Worm (Caenorhabditis elegans) whole organism, early embryonic: ENCODE data around the gene atln-1.

Source experiments
- B0310.2 ChIP-seq: sonication (generic microtip); optimal IDR thresholded peaks from 2 replicates; lab custom pipeline; 2016; ENCODE audit warnings: mild to moderate bottlenecking, missing genetic modification characterization, missing compliant biosample characterization
- F13C5.2 ChIP-seq: sonication (generic microtip); optimal IDR thresholded peaks from 2 replicates; lab custom pipeline; 2017; ENCODE audit warnings: mild to moderate bottlenecking, missing genetic modification characterization, inconsistent platforms, missing compliant biosample characterization
- aly-1 ChIP-seq: sonication (generic microtip); optimal IDR thresholded peaks from 2 replicates; lab custom pipeline; 2016; ENCODE audit warnings: missing genetic modification characterization, missing compliant biosample characterization
- ama-1 ChIP-seq: fragments of 150-350 bp; optimal IDR thresholded peaks from 2 replicates; lab custom pipeline; 2014
- ceh-13 ChIP-seq: fragments of 200-800 bp; sonication (Bioruptor generic); optimal IDR thresholded peaks from 2 replicates; lab custom pipeline; 2018; ENCODE audit warnings: mild to moderate bottlenecking, missing genetic modification characterization, missing compliant biosample characterization
- ceh-36 ChIP-seq: sonication (generic microtip); optimal IDR thresholded peaks from 2 replicates; lab custom pipeline; 2016; ENCODE audit warnings: missing genetic modification characterization, inconsistent platforms, missing compliant biosample characterization
- ets-7 ChIP-seq: sonication (generic microtip); optimal IDR thresholded peaks from 2 replicates; lab custom pipeline; 2016; ENCODE audit warnings: missing genotype, missing genetic modification characterization, missing compliant biosample characterization
- flt-1 ChIP-seq: fragments of 200-800 bp; sonication (Bioruptor generic); IDR thresholded peaks from 2 replicates; pipeline ENCODE4 v1.3.6; 2022; ENCODE audit warnings: missing genetic modification characterization, missing compliant biosample characterization
- hmbx-1 ChIP-seq: sonication (generic microtip); optimal IDR thresholded peaks from 2 replicates; lab custom pipeline; 2016; ENCODE audit warnings: mild to moderate bottlenecking, missing genetic modification characterization, missing compliant biosample characterization
- hmg-4 ChIP-seq: fragments of 200-800 bp; sonication (Bioruptor generic); optimal IDR thresholded peaks from 2 replicates; lab custom pipeline; 2018; ENCODE audit warnings: mild to moderate bottlenecking, missing genetic modification characterization, missing compliant biosample characterization
- hnd-1 ChIP-seq: sonication (generic microtip); optimal IDR thresholded peaks from 2 replicates; lab custom pipeline; 2016; ENCODE audit warnings: missing genetic modification characterization, missing compliant biosample characterization
- pes-1 ChIP-seq: fragments of 200-800 bp; sonication (Bioruptor generic); IDR thresholded peaks from 2 replicates; pipeline ENCODE4 v1.3.6; 2022; ENCODE audit warnings: missing genetic modification reagents, missing genetic modification characterization, missing compliant biosample characterization
- scrt-1 ChIP-seq: fragments of 200-800 bp; sonication (Bioruptor generic); IDR thresholded peaks from 2 replicates; pipeline ENCODE4 v1.3.6; 2022; ENCODE audit warnings: missing genetic modification characterization, missing compliant biosample characterization
- sea-1 ChIP-seq: fragments of 200-800 bp; sonication (Bioruptor generic); conservative IDR thresholded peaks from 2 replicates; pipeline ENCODE4 v1.3.6; 2022; ENCODE audit warnings: missing genetic modification characterization, missing compliant biosample characterization
- tbx-11 ChIP-seq: fragments of 200-800 bp; sonication (Bioruptor generic); IDR thresholded peaks from 2 replicates; pipeline ENCODE4 v1.3.6; 2022; ENCODE audit warnings: missing genetic modification characterization, missing compliant biosample characterization
- tbx-37 ChIP-seq: fragments of 200-800 bp; sonication (Bioruptor generic); conservative IDR thresholded peaks from 2 replicates; pipeline ENCODE4 v1.3.6; 2022; ENCODE audit warnings: missing genetic modification reagents, missing genetic modification characterization, missing compliant biosample characterization
- tra-4 ChIP-seq: sonication (generic microtip); optimal IDR thresholded peaks from 2 replicates; lab custom pipeline; 2017; ENCODE audit warnings: missing genetic modification characterization, missing compliant biosample characterization

Gene atln-1

DNA sequence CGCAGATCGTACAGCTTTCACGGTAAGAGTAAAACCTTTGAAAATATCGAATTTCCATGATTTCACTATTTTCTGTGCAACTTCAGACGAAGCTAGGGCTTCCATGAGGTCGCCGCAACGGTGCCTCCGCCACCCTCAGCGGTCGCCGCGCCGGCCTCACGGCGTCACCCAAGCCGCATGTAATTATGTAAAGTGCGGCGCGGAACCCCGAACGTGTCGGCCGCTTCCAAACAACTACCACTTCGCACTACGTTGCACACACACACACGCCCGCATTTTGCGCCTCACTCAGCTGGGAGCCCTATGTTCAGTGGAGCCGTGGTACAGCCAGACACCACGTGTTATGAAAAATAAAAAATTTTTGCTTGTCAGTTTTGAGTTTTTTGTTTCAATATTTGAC, 28.5 kb downstream of the atln-1 start:
- TF ChIP-seq ceh-13 (GFP tag; lab: Kevin White, UChicago) (no peak), pes-1 (GFP tag; lab: Robert Waterston, UW) (no peak), aly-1 (tag; lab: Kevin White, UChicago) (no peak), sea-1 (GFP tag; lab: Robert Waterston, UW) (no peak), tbx-37 (no peak), ama-1 (lab: Kevin White, UChicago) (no peak), B0310.2 (tag; lab: Kevin White, UChicago) (no peak), ets-7 (tag; lab: Kevin White, UChicago) (no peak), F13C5.2 (tag; lab: Kevin White, UChicago) (no peak), hnd-1 (tag; lab: Kevin White, UChicago) (no peak), hmbx-1 (tag; lab: Kevin White, UChicago) (no peak), scrt-1 (GFP tag; lab: Robert Waterston, UW) (no peak), hmg-4 (no peak)

DNA sequence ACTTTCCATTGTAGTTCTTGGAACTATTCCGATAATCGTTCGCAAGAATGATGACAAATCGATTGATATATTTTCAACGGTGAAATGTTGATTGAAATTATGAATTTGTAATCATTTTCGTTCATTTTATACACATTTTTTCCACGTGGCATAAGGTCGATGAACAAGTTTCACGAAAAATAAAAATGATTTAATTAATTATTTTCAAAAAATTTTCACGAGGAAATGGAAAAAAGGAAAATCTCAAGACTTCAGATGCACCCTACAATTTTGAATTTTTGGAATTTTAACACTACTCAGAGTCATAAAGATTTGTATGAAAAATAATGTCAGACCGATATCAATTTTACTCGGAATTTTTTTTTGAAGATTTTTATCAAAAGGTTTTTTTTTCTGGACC, 31.1 kb downstream of the atln-1 start, which contains the start of gene Y54G2A.13:
Gene Y54G2A.13, minus strand, starts transcription at position 101 of the 400 bp plus-strand sequence.
- TF ChIP-seq ceh-36 (no peak), ets-7 (tag; lab: Kevin White, UChicago) (no peak), sea-1 (GFP tag; lab: Robert Waterston, UW) (no peak), hnd-1 (tag; lab: Kevin White, UChicago) (no peak), tra-4 (no peak), aly-1 (tag; lab: Kevin White, UChicago) (no peak), F13C5.2 (tag; lab: Kevin White, UChicago) (no peak), flt-1 (GFP tag; lab: Robert Waterston, UW) (no peak), hmg-4 (no peak), hmbx-1 (tag; lab: Kevin White, UChicago) (no peak), scrt-1 (GFP tag; lab: Robert Waterston, UW) (no peak), ceh-13 (GFP tag; lab: Kevin White, UChicago) (no peak)

DNA sequence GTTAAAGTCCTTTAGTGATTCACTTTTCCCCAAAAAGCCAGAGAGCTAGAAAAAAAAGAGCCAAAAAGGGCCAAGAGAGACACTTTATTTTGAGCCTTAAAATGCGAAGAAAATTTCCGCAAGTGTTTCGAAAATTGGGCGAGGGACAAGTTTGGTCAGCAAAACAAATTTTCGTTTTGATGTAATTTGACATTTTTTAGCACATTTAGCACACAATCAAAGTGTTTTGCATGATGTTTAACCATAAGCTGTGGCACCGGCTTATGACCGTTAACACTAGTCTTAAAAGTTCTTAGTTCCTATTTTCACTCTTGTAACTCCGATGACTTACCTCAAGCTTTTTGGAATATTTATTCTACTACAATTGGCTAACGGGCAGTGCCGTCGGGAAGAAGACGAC, 31.9 kb downstream of the atln-1 start, which contains the start of gene Y54G2A.37:
Gene Y54G2A.37, plus strand, starts transcription at position 301 of the 400 bp plus-strand sequence.
- TF ChIP-seq F13C5.2 (tag; lab: Kevin White, UChicago) (no peak), ceh-13 (GFP tag; lab: Kevin White, UChicago) (no peak), tbx-37 (no peak)

- TF ChIP-seq ceh-36 (no peak), B0310.2 (tag; lab: Kevin White, UChicago) (no peak), scrt-1 (GFP tag; lab: Robert Waterston, UW) (no peak), hmg-4 (no peak), ama-1 (lab: Kevin White, UChicago) (no peak), flt-1 (GFP tag; lab: Robert Waterston, UW) (no peak), hnd-1 (tag; lab: Kevin White, UChicago) (no peak), F13C5.2 (tag; lab: Kevin White, UChicago) (no peak), pes-1 (GFP tag; lab: Robert Waterston, UW) (no peak), aly-1 (tag; lab: Kevin White, UChicago) (no peak), sea-1 (GFP tag; lab: Robert Waterston, UW) (no peak), ceh-13 (GFP tag; lab: Kevin White, UChicago) (no peak), tbx-11 (GFP tag; lab: Robert Waterston, UW) (no peak), tra-4 (no peak), ets-7 (tag; lab: Kevin White, UChicago) (no peak)
Measured at ce11 chrIV:2823446-2823845, 35.0 kb downstream of the atln-1 start, which contains the start of gene clec-80. Gene clec-80 (plus strand): TSS chrIV:2823746.

DNA sequence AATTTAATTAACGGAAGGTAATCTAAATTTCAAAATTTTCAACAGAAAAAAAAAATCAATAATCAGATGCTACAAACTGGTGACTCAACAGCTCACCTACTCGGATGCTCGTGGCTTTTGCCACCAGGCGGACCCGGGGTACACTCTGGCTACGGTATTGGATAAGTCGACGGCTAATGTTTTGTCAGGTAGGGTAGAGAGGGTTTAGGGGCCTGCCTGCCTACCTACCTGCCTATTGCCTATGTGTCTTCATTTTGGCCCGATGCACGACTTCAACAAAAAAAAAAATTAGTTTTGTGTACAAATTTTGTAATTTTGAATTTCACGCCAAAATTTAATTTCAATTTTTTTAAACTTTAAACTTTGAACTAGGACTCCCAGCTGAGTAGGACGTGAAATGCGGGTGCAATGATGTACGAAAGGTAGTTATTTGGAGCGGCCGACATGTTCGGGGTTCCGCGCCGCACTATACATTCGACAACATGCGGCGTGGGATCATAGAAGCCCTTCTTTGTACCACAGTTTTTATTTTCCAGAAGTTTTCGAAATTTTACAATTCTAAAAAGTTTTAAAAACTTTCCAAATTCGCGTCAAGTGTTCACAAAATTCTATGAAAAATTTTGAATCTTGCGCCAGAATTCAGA, 37.1 kb downstream of the atln-1 start:
- TF ChIP-seq aly-1 (tag; lab: Kevin White, UChicago) (no peak), flt-1 (GFP tag; lab: Robert Waterston, UW) (no peak), ceh-36 (no peak), scrt-1 (GFP tag; lab: Robert Waterston, UW) (no peak)

- TF ChIP-seq ceh-36: no peak
- TF ChIP-seq hmbx-1 (tag; lab: Kevin White, UChicago): no peak
- TF ChIP-seq tbx-37: no peak
- TF ChIP-seq ama-1 (lab: Kevin White, UChicago): no peak
- TF ChIP-seq ceh-13 (GFP tag; lab: Kevin White, UChicago): no peak
- no peak for TF ChIP-seq scrt-1 (GFP tag; lab: Robert Waterston, UW)
- TF ChIP-seq tbx-11 (GFP tag; lab: Robert Waterston, UW): no peak
- no peak for TF ChIP-seq hnd-1 (tag; lab: Kevin White, UChicago)
- TF ChIP-seq tra-4: no peak
- TF ChIP-seq B0310.2 (tag; lab: Kevin White, UChicago): no peak
- TF ChIP-seq aly-1 (tag; lab: Kevin White, UChicago): no peak
- TF ChIP-seq pes-1 (GFP tag; lab: Robert Waterston, UW): no peak
- no peak for TF ChIP-seq hmg-4
- TF ChIP-seq sea-1 (GFP tag; lab: Robert Waterston, UW): no peak
- no peak for TF ChIP-seq flt-1 (GFP tag; lab: Robert Waterston, UW)
- TF ChIP-seq ets-7 (tag; lab: Kevin White, UChicago): no peak
Measured at ce11 chrIV:2826335-2826734, 37.8 kb downstream of the atln-1 start.

DNA sequence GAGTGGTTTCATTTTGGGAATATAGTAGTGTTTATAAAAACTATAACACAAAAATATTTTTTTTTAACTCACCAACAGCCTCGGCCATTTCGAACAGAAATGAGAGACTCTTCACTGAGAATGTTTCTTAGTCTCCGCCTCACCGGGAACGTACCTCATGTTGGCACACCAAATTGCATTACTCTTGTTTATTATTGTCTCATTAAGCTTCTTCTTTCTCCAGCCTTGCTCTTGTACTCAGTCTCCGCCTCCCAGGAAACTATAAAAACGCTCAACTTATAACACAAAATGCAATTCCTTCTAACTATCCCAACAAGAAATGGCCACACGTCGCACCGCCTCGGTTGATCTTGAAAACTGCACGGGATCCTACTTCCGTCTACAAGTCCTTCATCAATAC, 44.1 kb downstream of the atln-1 start, which contains the start of the genes Y54G2A.48 and pudl-1:
Gene Y54G2A.48, minus strand, starts transcription at position 101 of the 400 bp plus-strand sequence.
Gene pudl-1, plus strand, starts transcription at position 320 of the 400 bp plus-strand sequence.
- TF ChIP-seq hmbx-1 (tag; lab: Kevin White, UChicago) (no peak), F13C5.2 (tag; lab: Kevin White, UChicago) (no peak), pes-1 (GFP tag; lab: Robert Waterston, UW) (no peak), hnd-1 (tag; lab: Kevin White, UChicago) (no peak), sea-1 (GFP tag; lab: Robert Waterston, UW) (no peak), tbx-11 (GFP tag; lab: Robert Waterston, UW) (no peak), ama-1 (lab: Kevin White, UChicago) (no peak), ceh-13 (GFP tag; lab: Kevin White, UChicago) (no peak), ets-7 (tag; lab: Kevin White, UChicago) (no peak), tbx-37 (no peak), flt-1 (GFP tag; lab: Robert Waterston, UW) (no peak), ceh-36 (no peak), tra-4 (no peak), aly-1 (tag; lab: Kevin White, UChicago) (no peak), B0310.2 (tag; lab: Kevin White, UChicago) (no peak)
